Worm (Caenorhabditis elegans) whole organism, young adult: Measurements from ENCODE around the gene sor-3.

Experiments used
- B0261.1 ChIP-seq: sonication (generic microtip); optimal IDR thresholded peaks from 2 replicates; lab custom pipeline; 2016; ENCODE audit warnings: mild to moderate bottlenecking, missing genetic modification characterization, moderate library complexity, missing compliant biosample characterization
- C06A6.2 ChIP-seq: fragments of 200-800 bp; sonication (Bioruptor generic); conservative IDR thresholded peaks from 2 replicates; pipeline ENCODE4 v1.3.6; 2022; ENCODE audit warnings: missing genetic modification characterization, missing compliant biosample characterization
- F37B4.10 ChIP-seq: fragments of 200-800 bp; sonication (Bioruptor generic); IDR thresholded peaks from 2 replicates; pipeline ENCODE4 v1.3.6; 2022; ENCODE audit warnings: missing genetic modification characterization, missing compliant biosample characterization
- F52B5.7 ChIP-seq: sonication (generic microtip); optimal IDR thresholded peaks from 2 replicates; lab custom pipeline; 2016; ENCODE audit warnings: mild to moderate bottlenecking, missing genetic modification characterization, missing compliant biosample characterization
- F55B11.4 ChIP-seq: sonication (generic microtip); optimal IDR thresholded peaks from 2 replicates; lab custom pipeline; 2016; ENCODE audit warnings: missing compliant biosample characterization, missing genetic modification characterization, borderline replicate concordance; ENCODE audit not compliant: insufficient read depth
- T07F8.4 ChIP-seq: sonication (generic microtip); optimal IDR thresholded peaks from 2 replicates; lab custom pipeline; 2016; ENCODE audit warnings: mild to moderate bottlenecking, missing genetic modification characterization, moderate library complexity, missing compliant biosample characterization
- T26A5.8 ChIP-seq: sonication (generic microtip); optimal IDR thresholded peaks from 2 replicates; lab custom pipeline; 2016; ENCODE audit warnings: missing genetic modification characterization, missing compliant biosample characterization
- Y67H2A.10 ChIP-seq: fragments of 200-800 bp; sonication (Bioruptor generic); conservative IDR thresholded peaks from 2 replicates; pipeline ENCODE4 v1.3.6; 2022; ENCODE audit warnings: missing genetic modification reagents, missing genetic modification characterization, missing compliant biosample characterization
- aptf-2 ChIP-seq: fragments of 200-800 bp; sonication (Bioruptor generic); conservative IDR thresholded peaks from 2 replicates; pipeline ENCODE4 v1.3.6; 2022; ENCODE audit warnings: missing genetic modification reagents, missing genetic modification characterization, missing compliant biosample characterization
- athp-1 ChIP-seq: sonication (generic microtip); optimal IDR thresholded peaks from 2 replicates; lab custom pipeline; 2017; ENCODE audit warnings: mild to moderate bottlenecking, missing genetic modification characterization, missing compliant biosample characterization
- attf-5 ChIP-seq: fragments of 200-800 bp; sonication (Bioruptor generic); optimal IDR thresholded peaks from 2 replicates; lab custom pipeline; 2018; ENCODE audit warnings: mild to moderate bottlenecking, missing genetic modification characterization, missing compliant biosample characterization
- cebp-1 ChIP-seq, 2 experiments: fragments of 200-800 bp in 1 of 2; sonication (Bioruptor generic) in 1 of 2; sonication (generic microtip) in 1 of 2; IDR thresholded peaks in 1 of 2; optimal IDR thresholded peaks in 1 of 2; 2 replicates each; pipeline versions ENCODE4 v1.3.6 to Lab custom; 2017 to 2022; ENCODE audit warnings: missing compliant biosample characterization in 2 of 2, missing genetic modification characterization in 2 of 2, mild to moderate bottlenecking in 1 of 2, missing genetic modification reagents in 1 of 2, moderate library complexity in 1 of 2
- ceh-91 ChIP-seq: fragments of 200-800 bp; sonication (Bioruptor generic); IDR thresholded peaks from 2 replicates; pipeline ENCODE4 v1.3.6; 2022; ENCODE audit warnings: missing genetic modification reagents, missing genetic modification characterization, missing compliant biosample characterization
- chd-7 ChIP-seq: sonication (generic microtip); optimal IDR thresholded peaks from 2 replicates; lab custom pipeline; 2016; ENCODE audit warnings: mild to moderate bottlenecking, missing genetic modification characterization, moderate library complexity, missing compliant biosample characterization
- egl-44 ChIP-seq: fragments of 200-800 bp; sonication (Bioruptor generic); IDR thresholded peaks from 2 replicates; pipeline ENCODE4 v1.3.6; 2022; ENCODE audit warnings: missing genetic modification reagents, missing genetic modification characterization, missing compliant biosample characterization
- egrh-3 ChIP-seq: fragments of 200-800 bp; sonication (Bioruptor generic); IDR thresholded peaks from 2 replicates; pipeline ENCODE4 v1.3.6; 2022; ENCODE audit warnings: missing genetic modification reagents, missing genetic modification characterization, missing compliant biosample characterization
- him-1 ChIP-seq: sonication (generic microtip); optimal IDR thresholded peaks from 2 replicates; lab custom pipeline; 2016; ENCODE audit warnings: missing genotype, missing genetic modification reagents, missing genetic modification characterization, missing compliant biosample characterization
- hsf-1 ChIP-seq: fragments of 200-800 bp; sonication (Bioruptor generic); IDR thresholded peaks from 2 replicates; pipeline ENCODE4 v1.3.6; 2022; ENCODE audit warnings: missing genetic modification reagents, missing genetic modification characterization, missing compliant biosample characterization
- lin-35 ChIP-seq, 3 experiments: fragments of 150-350 bp in 2 of 3; sonication (generic microtip) in 1 of 3; optimal IDR thresholded peaks; 2 replicates each; lab custom pipeline; 2014 to 2018; ENCODE audit warnings: missing biosample characterization in 3 of 3, missing genetic modification characterization in 3 of 3, missing genetic modification reagents in 3 of 3
- lir-1 ChIP-seq: fragments of 200-800 bp; sonication (Bioruptor generic); conservative IDR thresholded peaks from 2 replicates; pipeline ENCODE4 v1.3.6; 2022; ENCODE audit warnings: missing genetic modification reagents, missing genetic modification characterization, missing compliant biosample characterization
- lsl-1 ChIP-seq: fragments of 200-800 bp; sonication (Bioruptor generic); optimal IDR thresholded peaks from 2 replicates; lab custom pipeline; 2018; ENCODE audit warnings: mild to moderate bottlenecking, missing genetic modification characterization, moderate library complexity, missing compliant biosample characterization
- madf-10 ChIP-seq: sonication (generic microtip); optimal IDR thresholded peaks from 2 replicates; lab custom pipeline; 2016; ENCODE audit warnings: mild to moderate bottlenecking, missing genetic modification characterization, missing compliant biosample characterization
- madf-3 ChIP-seq: fragments of 200-800 bp; sonication (Bioruptor generic); IDR thresholded peaks from 2 replicates; pipeline ENCODE4 v1.3.6; 2022; ENCODE audit warnings: missing genetic modification reagents, missing genetic modification characterization, missing compliant biosample characterization
- madf-6 ChIP-seq: fragments of 200-800 bp; sonication (Bioruptor generic); IDR thresholded peaks from 2 replicates; pipeline ENCODE4 v1.3.6; 2022; ENCODE audit warnings: missing genetic modification reagents, missing genetic modification characterization, missing compliant biosample characterization
- madf-8 ChIP-seq: fragments of 200-800 bp; sonication (Bioruptor generic); conservative IDR thresholded peaks from 2 replicates; pipeline ENCODE4 v1.3.6; 2022; ENCODE audit warnings: missing genetic modification reagents, missing genetic modification characterization, missing compliant biosample characterization
- mcd-1 ChIP-seq: fragments of 200-800 bp; sonication (Bioruptor generic); IDR thresholded peaks from 2 replicates; pipeline ENCODE4 v1.3.6; 2022; ENCODE audit warnings: missing genetic modification reagents, missing genetic modification characterization, missing compliant biosample characterization
- mes-4 ChIP-seq: sonication (generic microtip); optimal IDR thresholded peaks from 2 replicates; lab custom pipeline; 2016; ENCODE audit warnings: missing genotype, missing genetic modification characterization, missing compliant biosample characterization
- nfya-2 ChIP-seq: fragments of 200-800 bp; sonication (Bioruptor generic); IDR thresholded peaks from 2 replicates; pipeline ENCODE4 v1.3.6; 2022; ENCODE audit warnings: missing genetic modification reagents, missing genetic modification characterization, missing compliant biosample characterization
- nfyb-1 ChIP-seq: fragments of 200-800 bp; sonication (Bioruptor generic); IDR thresholded peaks from 2 replicates; pipeline ENCODE4 v1.3.6; 2022; ENCODE audit warnings: missing genetic modification reagents, missing genetic modification characterization, missing compliant biosample characterization
- nhr-120 ChIP-seq: fragments of 200-800 bp; sonication (Bioruptor generic); IDR thresholded peaks from 2 replicates; pipeline ENCODE4 v1.3.6; 2022; ENCODE audit warnings: missing genetic modification characterization, missing compliant biosample characterization
- nhr-27 ChIP-seq: fragments of 200-800 bp; sonication (Bioruptor generic); optimal IDR thresholded peaks from 2 replicates; lab custom pipeline; 2018; ENCODE audit warnings: mild to moderate bottlenecking, missing genetic modification characterization, moderate library complexity, missing compliant biosample characterization
- nhr-80 ChIP-seq: sonication (generic microtip); optimal IDR thresholded peaks from 2 replicates; lab custom pipeline; 2016; ENCODE audit warnings: missing genetic modification characterization, missing compliant biosample characterization
- pha-4 ChIP-seq: fragments of 150-350 bp; sonication (generic microtip); optimal IDR thresholded peaks from 2 replicates; lab custom pipeline; 2014; ENCODE audit warnings: missing biosample characterization, missing genetic modification reagents, missing genetic modification characterization
- snpc-1.3 ChIP-seq: sonication (generic microtip); optimal IDR thresholded peaks from 2 replicates; lab custom pipeline; 2017; ENCODE audit warnings: missing genetic modification characterization, mild to moderate bottlenecking, missing compliant biosample characterization, antibody characterized with exemption, moderate library complexity, missing genotype, missing genetic modification reagents; ENCODE audit not compliant: insufficient read depth
- snpc-3.4 ChIP-seq: sonication (generic microtip); optimal IDR thresholded peaks from 2 replicates; lab custom pipeline; 2017; ENCODE audit warnings: missing genetic modification characterization, mild to moderate bottlenecking, missing compliant biosample characterization, antibody characterized with exemption, moderate library complexity, missing genotype, missing genetic modification reagents
- tbp1 ChIP-seq: fragments of 200-800 bp; sonication (Bioruptor generic); optimal IDR thresholded peaks from 2 replicates; lab custom pipeline; 2018; ENCODE audit warnings: mild to moderate bottlenecking, missing genetic modification characterization, missing compliant biosample characterization
- tbx-9 ChIP-seq: sonication (generic microtip); optimal IDR thresholded peaks from 2 replicates; lab custom pipeline; 2016; ENCODE audit warnings: borderline replicate concordance, missing genetic modification characterization, inconsistent platforms, missing compliant biosample characterization
- ztf-22 ChIP-seq: fragments of 200-800 bp; sonication (Bioruptor generic); optimal IDR thresholded peaks from 2 replicates; lab custom pipeline; 2018; ENCODE audit warnings: mild to moderate bottlenecking, missing genetic modification characterization, moderate library complexity, missing compliant biosample characterization
- ztf-3 ChIP-seq: fragments of 200-800 bp; sonication (Bioruptor generic); optimal IDR thresholded peaks from 2 replicates; lab custom pipeline; 2018; ENCODE audit warnings: mild to moderate bottlenecking, missing genetic modification characterization, missing compliant biosample characterization

The sor-3 gene

ce11 chrX:309076-309475 lies 44.3 kb upstream of the sor-3 start:
- TF ChIP-seq snpc-1.3 (tag; lab: Kevin White, UChicago) = no peak
- TF ChIP-seq T26A5.8 (tag; lab: Kevin White, UChicago) = no peak
- no peak for TF ChIP-seq tbp1 (GFP tag; lab: Kevin White, UChicago)
- no peak for TF ChIP-seq mcd-1
- no peak for TF ChIP-seq cebp-1 (GFP tag; IDR thresholded peaks at IDR 0.05; lab: Robert Waterston, UW)
- no peak for TF ChIP-seq cebp-1 (tag; optimal IDR thresholded peaks at IDR 0.05; lab: Kevin White, UChicago)
- no peak for TF ChIP-seq ztf-3
- no peak for TF ChIP-seq madf-6 (GFP tag; lab: Robert Waterston, UW)
- no peak for TF ChIP-seq attf-5 (GFP tag; lab: Kevin White, UChicago)
- TF ChIP-seq C06A6.2 (GFP tag; lab: Robert Waterston, UW) = no peak
- no peak for TF ChIP-seq lsl-1 (GFP tag; lab: Kevin White, UChicago)
- no peak for TF ChIP-seq nfyb-1
- TF ChIP-seq athp-1 = no peak
- TF ChIP-seq him-1 (tag; lab: Kevin White, UChicago) = no peak
- TF ChIP-seq nhr-120 = no peak
- TF ChIP-seq madf-3 (GFP tag; lab: Robert Waterston, UW) = no peak
- TF ChIP-seq, all 124 proteins: peak for 0

ce11 chrX:311211-311610 lies 42.2 kb upstream of the sor-3 start, which contains the start of gene nlp-64:
TSS of gene nlp-64 (minus strand) at chrX:311311.
- no peak for TF ChIP-seq F52B5.7 (tag; lab: Kevin White, UChicago)
- no peak for TF ChIP-seq lin-35 (GFP tag; optimal IDR thresholded peaks at IDR 0.05; lab: Kevin White, UChicago)
- no peak for TF ChIP-seq T07F8.4 (tag; lab: Kevin White, UChicago)
- no peak for TF ChIP-seq tbx-9 (tag; lab: Kevin White, UChicago)
- no peak for TF ChIP-seq B0261.1 (tag; lab: Kevin White, UChicago)
- no peak for TF ChIP-seq F55B11.4 (tag; lab: Kevin White, UChicago)
- TF ChIP-seq nfya-2 (GFP tag; lab: Robert Waterston, UW) = no peak
- TF ChIP-seq egrh-3 (GFP tag; lab: Robert Waterston, UW) = no peak
- no peak for TF ChIP-seq nhr-80 (tag; lab: Kevin White, UChicago)
- no peak for TF ChIP-seq nhr-27 (tag; lab: Kevin White, UChicago)
- no peak for TF ChIP-seq C06A6.2 (GFP tag; lab: Robert Waterston, UW)
- TF ChIP-seq lsl-1 (GFP tag; lab: Kevin White, UChicago) = no peak
- no peak for TF ChIP-seq aptf-2
- no peak for TF ChIP-seq hsf-1 (GFP tag; lab: Robert Waterston, UW)
- TF ChIP-seq chd-7 (tag; lab: Kevin White, UChicago) = no peak
- no peak for TF ChIP-seq ceh-91
- TF ChIP-seq tbp1 (GFP tag; lab: Kevin White, UChicago) = no peak
- TF ChIP-seq ztf-22 (GFP tag; lab: Kevin White, UChicago) = no peak
- no peak for TF ChIP-seq Y67H2A.10 (GFP tag; lab: Robert Waterston, UW)

- TF ChIP-seq snpc-3.4 (no peak), madf-10 (no peak), F55B11.4 (tag; lab: Kevin White, UChicago) (no peak), egl-44 (GFP tag; lab: Robert Waterston, UW) (no peak), F37B4.10 (GFP tag; lab: Robert Waterston, UW) (no peak), madf-6 (GFP tag; lab: Robert Waterston, UW) (no peak), lir-1 (GFP tag; lab: Robert Waterston, UW) (no peak), pha-4 (no peak), mcd-1 (no peak), mes-4 (tag; lab: Kevin White, UChicago) (no peak), madf-8 (GFP tag; lab: Robert Waterston, UW) (no peak)
Measured at ce11 chrX:312238-312637, 41.2 kb upstream of the sor-3 start.
